Worm (Caenorhabditis elegans): ENCODE results near the gene smrc-1.

The smrc-1 gene

ce11 chrIII:6359171-6359854 lies 31.4 kb upstream of the smrc-1 start:
- peak; percentile 86 for TF ChIP-seq hlh-30 (tag; optimal IDR thresholded peaks at IDR 0.05; ENCODE audit: insufficient read depth)
- peak in 1 of 2 experiments; percentile 34 for TF ChIP-seq mdl-1 (tag; optimal IDR thresholded peaks at IDR 0.05)
- no peak for TF ChIP-seq dmd-8 (GFP tag; IDR thresholded peaks at IDR 0.05)
- TF ChIP-seq lin-15B (tag; optimal IDR thresholded peaks at IDR 0.05): no peak
- TF ChIP-seq unc-62 (GFP tag; optimal IDR thresholded peaks at IDR 0.05 in 1 of 2): peak in 1 of 2 experiments; percentile 98
- TF ChIP-seq unc-62 (tag; optimal IDR thresholded peaks at IDR 0.05): no peak
- no peak for TF ChIP-seq Y105C5A.15 (GFP tag; IDR thresholded peaks at IDR 0.05)
- no peak for TF ChIP-seq D1046.2 (GFP tag; IDR thresholded peaks at IDR 0.05)
- TF ChIP-seq mes-2 (tag; optimal IDR thresholded peaks at IDR 0.05; ENCODE audit: poor library complexity, severe bottlenecking): peak; percentile 18
- TF ChIP-seq ceh-82 (tag; optimal IDR thresholded peaks at IDR 0.05): no peak
- no peak for TF ChIP-seq F44E2.7 (GFP tag; IDR thresholded peaks at IDR 0.05)
- TF ChIP-seq ama-1 (optimal IDR thresholded peaks at IDR 0.05): peak; percentile 14
- TF ChIP-seq tra-1 (GFP tag; IDR thresholded peaks at IDR 0.05): no peak
- TF ChIP-seq madf-9 (GFP tag; conservative IDR thresholded peaks at IDR 0.05): no peak
- TF ChIP-seq lsy-2 (tag; optimal IDR thresholded peaks at IDR 0.05): peak in 1 of 2 experiments; percentile 7
- TF ChIP-seq attf-4 (tag; optimal IDR thresholded peaks at IDR 0.05): no peak
- TF ChIP-seq nhr-11 (tag; optimal IDR thresholded peaks at IDR 0.05): peak; percentile 7
- no peak for TF ChIP-seq nhr-102 (tag; optimal IDR thresholded peaks at IDR 0.05)

- TF ChIP-seq lsy-2 (tag; optimal IDR thresholded peaks at IDR 0.05) (peak in 1 of 2 experiments; percentile 31), daf-12 (tag; optimal IDR thresholded peaks at IDR 0.05) (no peak), sdz-12 (GFP tag; optimal IDR thresholded peaks at IDR 0.05) (no peak), mdl-1 (tag; optimal IDR thresholded peaks at IDR 0.05) (peak in 1 of 2 experiments; percentile 12), nhr-76 (tag; optimal IDR thresholded peaks at IDR 0.05) (peak; percentile 38), saeg-2 (GFP tag; IDR thresholded peaks at IDR 0.05) (no peak), aha-1 (tag) (peak; percentile 96), lin-1 (GFP tag; IDR thresholded peaks at IDR 0.05) (no peak), unc-62 (GFP tag; optimal IDR thresholded peaks at IDR 0.05 in 1 of 2) (peak in 1 of 2 experiments; percentile 96), unc-62 (tag; optimal IDR thresholded peaks at IDR 0.05) (no peak), dmd-6 (GFP tag; IDR thresholded peaks at IDR 0.05) (peak; percentile 57), mes-2 (tag; optimal IDR thresholded peaks at IDR 0.05; ENCODE audit: poor library complexity, severe bottlenecking) (peak; percentile 1), nhr-10 (tag; optimal IDR thresholded peaks at IDR 0.05) (no peak), lin-13 (GFP tag; optimal IDR thresholded peaks at IDR 0.05) (no peak), nhr-41 (GFP tag; IDR thresholded peaks at IDR 0.05) (no peak), cey-2 (tag; optimal IDR thresholded peaks at IDR 0.05; ENCODE audit: borderline replicate concordance, insufficient read depth) (no peak), mxl-3 (GFP tag; optimal IDR thresholded peaks at IDR 0.05) (peak; percentile 62), nhr-25 (tag; optimal IDR thresholded peaks at IDR 0.05; ENCODE audit: borderline replicate concordance, insufficient read depth) (no peak), hlh-30 (tag; optimal IDR thresholded peaks at IDR 0.05; ENCODE audit: insufficient read depth) (peak; percentile 52), nhr-28 (tag; optimal IDR thresholded peaks at IDR 0.05) (peak; percentile 35), hlh-11 (tag; optimal IDR thresholded peaks at IDR 0.05) (peak; percentile 72), daf-19 (GFP tag; conservative IDR thresholded peaks at IDR 0.05) (no peak), tra-1 (GFP tag; IDR thresholded peaks at IDR 0.05) (0 out of 2 replicates have a peak, but pooled peaks have one; percentile 41)
Observed at ce11 chrIII:6360114-6360513, 30.6 kb upstream of the smrc-1 start.

- TF ChIP-seq aha-1 (tag) (peak; percentile 95), attf-4 (tag; optimal IDR thresholded peaks at IDR 0.05) (no peak), mxl-3 (GFP tag; optimal IDR thresholded peaks at IDR 0.05) (peak; percentile 67), hlh-30 (tag; optimal IDR thresholded peaks at IDR 0.05; ENCODE audit: insufficient read depth) (peak; percentile 78), dmd-6 (GFP tag; IDR thresholded peaks at IDR 0.05) (peak; percentile 71), ceh-44 (GFP tag; IDR thresholded peaks at IDR 0.05) (no peak), hlh-11 (tag; optimal IDR thresholded peaks at IDR 0.05) (peak; percentile 14), nhr-25 (tag; optimal IDR thresholded peaks at IDR 0.05; ENCODE audit: borderline replicate concordance, insufficient read depth) (no peak), nhr-111 (GFP tag; optimal IDR thresholded peaks at IDR 0.05) (no peak), nhr-77 (tag; optimal IDR thresholded peaks at IDR 0.05) (peak; percentile 24), F10B5.3 (tag; optimal IDR thresholded peaks at IDR 0.05) (no peak), hmg-1.1 (GFP tag; IDR thresholded peaks at IDR 0.05) (0 out of 2 replicates have a peak, but pooled peaks have one; percentile 7), nhr-28 (tag; optimal IDR thresholded peaks at IDR 0.05) (peak; percentile 90), mes-2 (tag; optimal IDR thresholded peaks at IDR 0.05; ENCODE audit: poor library complexity, severe bottlenecking) (peak; percentile 19), saeg-2 (GFP tag; IDR thresholded peaks at IDR 0.05) (no peak), mdl-1 (tag; optimal IDR thresholded peaks at IDR 0.05) (peak in 1 of 2 experiments; percentile 50), dpl-1 (GFP tag; optimal IDR thresholded peaks at IDR 0.05) (peak; percentile 7), lsy-2 (tag; optimal IDR thresholded peaks at IDR 0.05) (peak in 1 of 2 experiments; percentile 24)
Observed at ce11 chrIII:6360825-6361224, 29.9 kb upstream of the smrc-1 start.
